Fruit fly (Drosophila melanogaster): Measurements from ENCODE around the gene Coq5.
"Not testable (repeated sequence)": the region's sequence is repeated elsewhere in the genome, so short reads cannot be mapped to it uniquely, and the experiment has no call there.

Gene Coq5

dm6 chrX:13184178-13184577 is 10.2 kb downstream of the Coq5 start, which contains the start of gene CG32641:
Gene CG32641, plus strand, starts transcription at chrX:13184478.
- not testable (repeated sequence) for TF ChIP-seq CG34367 (tag; optimal IDR thresholded peaks at IDR 0.05); CG8159 (tag; optimal IDR thresholded peaks at IDR 0.05); fd96Ca (GFP tag; IDR thresholded peaks at IDR 0.05)

- TF ChIP-seq CG12605 (GFP tag; IDR thresholded peaks at IDR 0.05) (0 out of 2 replicates have a peak, but pooled peaks have one; percentile 10), CG4496 (GFP tag; IDR thresholded peaks at IDR 0.05) (peak; percentile 46; the same call in 1 of the 3 replicates)
Measured at dm6 chrX:13177720-13178119, 16.6 kb downstream of the Coq5 start, which contains the start of gene CG32640. Gene CG32640, plus strand, starts transcription at chrX:13178005.

- TF ChIP-seq rn (GFP tag; IDR thresholded peaks at IDR 0.05) (no peak), EcR (GFP tag; optimal IDR thresholded peaks at IDR 0.05) (no peak), CG12605 (GFP tag; IDR thresholded peaks at IDR 0.05) (no peak), CG32121 (GFP tag; IDR thresholded peaks at IDR 0.05) (no peak), CG13204 (GFP tag; optimal IDR thresholded peaks at IDR 0.05) (no peak), CG8159 (tag; optimal IDR thresholded peaks at IDR 0.05) (no peak), Ets98B (GFP tag; IDR thresholded peaks at IDR 0.05) (no peak), CG15710 (tag; optimal IDR thresholded peaks at IDR 0.05) (no peak), D1 (tag; optimal IDR thresholded peaks at IDR 0.05) (no peak), gl (tag; optimal IDR thresholded peaks at IDR 0.05) (no peak), CG34367 (tag; optimal IDR thresholded peaks at IDR 0.05) (no peak), CG9948 (tag; optimal IDR thresholded peaks at IDR 0.05) (no peak), CG8301 (tag; optimal IDR thresholded peaks at IDR 0.05) (no peak), Pif1B (GFP tag; optimal IDR thresholded peaks at IDR 0.05) (no peak), CG17806 (tag; optimal IDR thresholded peaks at IDR 0.05) (no peak)
Measured at dm6 chrX:13172865-13173264, 21.5 kb downstream of the Coq5 start.

dm6 chrX:13159481-13159880 is 34.9 kb downstream of the Coq5 start, which contains the start of the genes Bap60 and CG12096:
Gene Bap60, minus strand, starts transcription at chrX:13159508.
Gene CG12096, plus strand, starts transcription at chrX:13159604.
- TF ChIP-seq CG32121 (GFP tag; IDR thresholded peaks at IDR 0.05): 0 out of 2 replicates have a peak, but pooled peaks have one; percentile 16
- no peak for TF ChIP-seq CG12605 (GFP tag; IDR thresholded peaks at IDR 0.05)
- peak; percentile 73; the same call in 2 of the 3 replicates for TF ChIP-seq CG4496 (GFP tag; IDR thresholded peaks at IDR 0.05)
- TF ChIP-seq CG15710 (tag; optimal IDR thresholded peaks at IDR 0.05): peak; percentile 75
- no peak for TF ChIP-seq EcR (GFP tag; optimal IDR thresholded peaks at IDR 0.05)
- TF ChIP-seq CG9948 (tag; optimal IDR thresholded peaks at IDR 0.05): peak; percentile 43
- TF ChIP-seq CG8159 (tag; optimal IDR thresholded peaks at IDR 0.05): peak; percentile 68
- peak; percentile 10 for TF ChIP-seq gl (tag; optimal IDR thresholded peaks at IDR 0.05)
- TF ChIP-seq D1 (tag; optimal IDR thresholded peaks at IDR 0.05): no peak
- TF ChIP-seq CG34367 (tag; optimal IDR thresholded peaks at IDR 0.05): peak; percentile 54
- no peak for TF ChIP-seq Pif1A (GFP tag; optimal IDR thresholded peaks at IDR 0.05)
- TF ChIP-seq fd96Ca (GFP tag; IDR thresholded peaks at IDR 0.05): peak; percentile 77; the same call in 2 of the 3 replicates
- peak; percentile 53 for TF ChIP-seq CG17806 (tag; optimal IDR thresholded peaks at IDR 0.05)
- peak; percentile 51 for TF ChIP-seq Snoo (tag; optimal IDR thresholded peaks at IDR 0.05)

dm6 chrX:13154783-13155182 is 39.6 kb downstream of the Coq5 start, which contains the start of the genes CG4318 and CG4332:
Gene CG4318, minus strand, starts transcription at chrX:13154924.
Gene CG4332, plus strand, starts transcription at chrX:13155038.
- TF ChIP-seq rn (GFP tag; IDR thresholded peaks at IDR 0.05) (no peak), EcR (GFP tag; optimal IDR thresholded peaks at IDR 0.05) (peak; percentile 2), fd96Ca (GFP tag; IDR thresholded peaks at IDR 0.05) (no peak), CG9948 (tag; optimal IDR thresholded peaks at IDR 0.05) (no peak)

- TF ChIP-seq CG12605 (GFP tag; IDR thresholded peaks at IDR 0.05) (0 out of 2 replicates have a peak, but pooled peaks have one; percentile 34), Ets98B (GFP tag; IDR thresholded peaks at IDR 0.05) (peak; percentile 33; the same call in 1 of the 2 replicates), CG15710 (tag; optimal IDR thresholded peaks at IDR 0.05) (no peak), CG4496 (GFP tag; IDR thresholded peaks at IDR 0.05) (peak; percentile 28; the same call in 1 of the 3 replicates), fd96Ca (GFP tag; IDR thresholded peaks at IDR 0.05) (no peak)
Measured at dm6 chrX:13149083-13149482, 45.3 kb downstream of the Coq5 start.

- TF ChIP-seq Pif1B (GFP tag; optimal IDR thresholded peaks at IDR 0.05) (no peak), CG14655 (GFP tag; optimal IDR thresholded peaks at IDR 0.05) (no peak), CG34367 (tag; optimal IDR thresholded peaks at IDR 0.05) (no peak), CG9948 (tag; optimal IDR thresholded peaks at IDR 0.05) (no peak), Pif1A (GFP tag; optimal IDR thresholded peaks at IDR 0.05) (no peak), D1 (tag; optimal IDR thresholded peaks at IDR 0.05) (no peak), Ets98B (GFP tag; IDR thresholded peaks at IDR 0.05) (no peak), CG13204 (GFP tag; optimal IDR thresholded peaks at IDR 0.05) (no peak), rn (GFP tag; IDR thresholded peaks at IDR 0.05) (no peak), CG32121 (GFP tag; IDR thresholded peaks at IDR 0.05) (no peak), CG10348 (GFP tag; IDR thresholded peaks at IDR 0.05) (no peak), EcR (GFP tag; optimal IDR thresholded peaks at IDR 0.05) (no peak), gl (tag; optimal IDR thresholded peaks at IDR 0.05) (no peak)
Measured at dm6 chrX:13145858-13146257, 48.5 kb downstream of the Coq5 start.
